Fruit fly (Drosophila melanogaster) whole organism, wandering third instar larva: ENCODE results near the gene ArfGAP3.

Source experiments
- CG32264 ChIP-seq: fragments of 200-800 bp; sonication (Bioruptor generic); optimal IDR thresholded peaks from 2 replicates; lab custom pipeline; 2016; ENCODE audit warnings: missing biosample characterization, missing genetic modification characterization
- GATAd ChIP-seq: sonication (Bioruptor generic); optimal IDR thresholded peaks from 2 replicates; lab custom pipeline; 2016; ENCODE audit warnings: missing biosample characterization, missing genetic modification characterization
- Hr78 ChIP-seq: fragments of >200 bp; optimal IDR thresholded peaks from 2 replicates; lab custom pipeline; 2017; ENCODE audit warnings: missing biosample characterization, missing genetic modification characterization
- Rel ChIP-seq, 2 experiments: fragments of 200-800 bp; sonication (Bioruptor generic) in 1 of 2; optimal IDR thresholded peaks; 2 replicates in 1 of 2; 3 replicates in 1 of 2; lab custom pipeline; 2016 to 2019; ENCODE audit warnings: mild to moderate bottlenecking in 2 of 2, missing biosample characterization in 2 of 2, missing genetic modification characterization in 2 of 2, moderate library complexity in 1 of 2
- br ChIP-seq: fragments of 200-800 bp; sonication (Bioruptor generic); optimal IDR thresholded peaks from 2 replicates; lab custom pipeline; 2016; ENCODE audit warnings: missing biosample characterization, missing genetic modification characterization
- pan ChIP-seq: fragments of >200 bp; optimal IDR thresholded peaks from 2 replicates; lab custom pipeline; 2017

DNA sequence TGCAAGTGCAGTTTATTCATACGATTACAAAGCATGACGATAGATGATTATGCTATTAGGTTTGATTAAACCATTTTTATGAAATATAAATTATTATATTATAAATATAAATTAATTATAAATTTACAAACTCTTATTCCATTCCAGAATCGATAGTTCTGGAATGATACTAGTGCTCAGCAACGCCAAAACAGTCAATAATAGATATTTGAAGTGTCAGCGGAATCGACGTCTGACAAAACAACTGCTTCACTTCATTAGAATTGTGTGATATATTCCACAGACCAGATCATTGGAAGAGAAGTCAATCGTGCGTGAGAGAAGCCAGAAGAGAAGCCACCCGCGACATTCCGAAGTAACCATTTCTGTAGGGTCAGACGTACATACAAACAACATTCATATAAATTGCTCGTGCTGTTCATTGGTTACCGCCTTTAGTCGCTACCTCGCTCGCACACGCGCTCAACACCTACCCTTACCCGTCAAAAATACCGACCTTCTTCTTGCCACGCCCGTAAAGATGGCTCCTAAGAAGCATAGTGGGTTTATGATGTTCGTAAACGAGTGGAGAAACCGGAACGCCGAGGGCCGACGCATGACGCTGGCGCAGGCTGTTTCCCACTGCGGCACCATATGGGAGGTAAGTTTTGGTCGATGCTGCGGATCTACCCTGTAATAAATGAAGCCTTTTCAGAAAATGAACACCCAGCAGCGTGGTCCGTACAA is 6.8 kb upstream of the ArfGAP3 start:
- no peak for TF ChIP-seq pan (lab: Kevin White, UChicago)
- TF ChIP-seq CG32264 (GFP tag; lab: Kevin White, UChicago): no peak
- no peak for TF ChIP-seq Hr78
- no peak for TF ChIP-seq Rel (GFP tag; optimal IDR thresholded peaks at IDR 0.05; lab: Kevin White, UChicago)
- TF ChIP-seq Rel (tag; optimal IDR thresholded peaks at IDR 0.05; lab: Kevin White, UChicago): no peak
- TF ChIP-seq GATAd (GFP tag; lab: Kevin White, UChicago): no peak
- no peak for TF ChIP-seq br (GFP tag; lab: Kevin White, UChicago)
